Fruit fly (Drosophila melanogaster) whole organism, prepupa: ENCODE results near the gene CG18744.

ENCODE experiments used
- Blimp-1 ChIP-seq: fragments of 200-800 bp; sonication (Bioruptor generic); optimal IDR thresholded peaks from 3 replicates; lab custom pipeline; 2017; ENCODE audit warnings: missing biosample characterization, missing genetic modification characterization, mild to moderate bottlenecking, moderate library complexity, missing genetic modification reagents
- CG10631 ChIP-seq: fragments of 200-800 bp; sonication (Bioruptor generic); optimal IDR thresholded peaks from 2 replicates; lab custom pipeline; 2016; ENCODE audit warnings: missing biosample characterization, missing genetic modification characterization
- CG10669 ChIP-seq: fragments of 200-800 bp; sonication (Bioruptor generic); optimal IDR thresholded peaks from 3 replicates; lab custom pipeline; 2018; ENCODE audit warnings: missing biosample characterization, mild to moderate bottlenecking, missing genetic modification characterization, moderate library complexity
- CG11294 ChIP-seq: fragments of 200-800 bp; sonication (Bioruptor generic); IDR thresholded peaks from 2 replicates; pipeline ENCODE4 v1.3.6; 2022; ENCODE audit warnings: missing biosample characterization, missing genetic modification characterization
- CG11762 ChIP-seq: fragments of 200-800 bp; sonication (Bioruptor generic); optimal IDR thresholded peaks from 3 replicates; lab custom pipeline; 2016; ENCODE audit warnings: missing biosample characterization, missing genetic modification characterization; ENCODE audit not compliant: insufficient read depth
- CG15336 ChIP-seq: fragments of 200-800 bp; sonication (Bioruptor generic); IDR thresholded peaks from 2 replicates; pipeline ENCODE4 v1.3.6; 2022; ENCODE audit warnings: missing biosample characterization, missing genetic modification characterization
- CG16779 ChIP-seq: fragments of 200-800 bp; sonication (Bioruptor generic); optimal IDR thresholded peaks from 3 replicates; lab custom pipeline; 2017; ENCODE audit warnings: missing biosample characterization, mild to moderate bottlenecking, missing genetic modification characterization
- CG31627 ChIP-seq: fragments of 200-800 bp; sonication (Bioruptor generic); optimal IDR thresholded peaks from 3 replicates; lab custom pipeline; 2016; ENCODE audit warnings: missing biosample characterization, missing genetic modification characterization
- CG32006 ChIP-seq: fragments of 200-800 bp; sonication (Bioruptor generic); optimal IDR thresholded peaks from 3 replicates; lab custom pipeline; 2017; ENCODE audit warnings: missing biosample characterization, mild to moderate bottlenecking, missing genetic modification characterization
- CG3919 ChIP-seq: fragments of 200-800 bp; sonication (Bioruptor generic); optimal IDR thresholded peaks from 3 replicates; lab custom pipeline; 2016; ENCODE audit warnings: missing biosample characterization, missing genetic modification characterization
- CG6163 ChIP-seq: fragments of 200-800 bp; sonication (Bioruptor generic); IDR thresholded peaks from 3 replicates; pipeline ENCODE4 v1.3.6; 2022; ENCODE audit warnings: missing biosample characterization, missing genetic modification characterization
- CG6276 ChIP-seq: fragments of 200-800 bp; sonication (Bioruptor generic); optimal IDR thresholded peaks from 2 replicates; lab custom pipeline; 2017; ENCODE audit warnings: missing biosample characterization, mild to moderate bottlenecking, missing genetic modification characterization
- CG6792 ChIP-seq: fragments of 200-800 bp; sonication (Bioruptor generic); optimal IDR thresholded peaks from 3 replicates; lab custom pipeline; 2016; ENCODE audit warnings: missing biosample characterization, missing genetic modification characterization
- CG6808 ChIP-seq: fragments of 200-800 bp; sonication (Bioruptor generic); optimal IDR thresholded peaks from 3 replicates; lab custom pipeline; 2017; ENCODE audit warnings: missing biosample characterization, missing genetic modification characterization, mild to moderate bottlenecking, moderate library complexity, missing genetic modification reagents
- CG6854 ChIP-seq: fragments of 200-800 bp; sonication (Bioruptor generic); optimal IDR thresholded peaks from 2 replicates; lab custom pipeline; 2017; ENCODE audit warnings: missing biosample characterization, mild to moderate bottlenecking, missing genetic modification characterization
- CG7368 ChIP-seq: fragments of 200-800 bp; sonication (Bioruptor generic); optimal IDR thresholded peaks from 3 replicates; lab custom pipeline; 2016; ENCODE audit warnings: missing biosample characterization, missing genetic modification characterization
- CG8119 ChIP-seq: fragments of 200-800 bp; sonication (Bioruptor generic); IDR thresholded peaks from 3 replicates; pipeline ENCODE4 v1.3.6; 2022; ENCODE audit warnings: missing biosample characterization, missing genetic modification characterization
- CG8632 ChIP-seq: fragments of 200-800 bp; sonication (Bioruptor generic); optimal IDR thresholded peaks from 3 replicates; lab custom pipeline; 2016; ENCODE audit warnings: missing biosample characterization, missing genetic modification characterization
- Eip75B ChIP-seq: fragments of 200-800 bp; sonication (Bioruptor generic); optimal IDR thresholded peaks from 3 replicates; lab custom pipeline; 2016; ENCODE audit warnings: missing biosample characterization, missing genetic modification characterization
- Eip93F ChIP-seq: fragments of 200-800 bp; sonication (Bioruptor generic); optimal IDR thresholded peaks from 2 replicates; lab custom pipeline; 2016; ENCODE audit warnings: missing biosample characterization, mild to moderate bottlenecking, missing genetic modification characterization
- Ets96B ChIP-seq: fragments of 200-800 bp; optimal IDR thresholded peaks from 2 replicates; lab custom pipeline; 2019; ENCODE audit warnings: missing biosample characterization, mild to moderate bottlenecking, missing genetic modification characterization, moderate library complexity
- Gug ChIP-seq: fragments of 200-800 bp; sonication (Bioruptor generic); IDR thresholded peaks from 2 replicates; pipeline ENCODE4 v1.3.6; 2022; ENCODE audit warnings: missing biosample characterization, missing genetic modification characterization
- Hr39 ChIP-seq: fragments of 200-800 bp; sonication (Bioruptor generic); optimal IDR thresholded peaks from 2 replicates; lab custom pipeline; 2016; ENCODE audit warnings: missing biosample characterization, missing genetic modification characterization
- Lpt ChIP-seq: fragments of 200-800 bp; sonication (Bioruptor generic); optimal IDR thresholded peaks from 3 replicates; lab custom pipeline; 2016; ENCODE audit warnings: missing biosample characterization, missing genetic modification characterization
- Met ChIP-seq: fragments of 200-800 bp; sonication (Bioruptor generic); optimal IDR thresholded peaks from 3 replicates; lab custom pipeline; 2016; ENCODE audit warnings: missing biosample characterization, missing genetic modification characterization
- OdsH ChIP-seq: fragments of 200-800 bp; sonication (Bioruptor generic); optimal IDR thresholded peaks from 3 replicates; lab custom pipeline; 2016; ENCODE audit warnings: missing biosample characterization, missing genetic modification characterization
- Smox ChIP-seq: fragments of 200-800 bp; sonication (Bioruptor generic); optimal IDR thresholded peaks from 3 replicates; lab custom pipeline; 2016; ENCODE audit warnings: missing biosample characterization, missing genetic modification characterization
- Sox15 ChIP-seq: fragments of 200-800 bp; sonication (Bioruptor generic); optimal IDR thresholded peaks from 3 replicates; lab custom pipeline; 2016; ENCODE audit warnings: missing biosample characterization, missing genetic modification characterization
- achi ChIP-seq: fragments of 200-800 bp; sonication (Bioruptor generic); optimal IDR thresholded peaks from 3 replicates; lab custom pipeline; 2016; ENCODE audit warnings: missing biosample characterization, missing genetic modification characterization
- acj6 ChIP-seq: fragments of 200-800 bp; sonication (Bioruptor generic); optimal IDR thresholded peaks from 3 replicates; lab custom pipeline; 2016; ENCODE audit warnings: missing biosample characterization, missing genetic modification characterization
- dac ChIP-seq: fragments of 200-800 bp; sonication (Bioruptor generic); optimal IDR thresholded peaks from 2 replicates; lab custom pipeline; 2017; ENCODE audit warnings: missing biosample characterization, mild to moderate bottlenecking, missing genetic modification characterization
- eg ChIP-seq: fragments of 200-800 bp; sonication (Bioruptor generic); IDR thresholded peaks from 3 replicates; pipeline ENCODE4 v1.3.6; 2022; ENCODE audit warnings: missing biosample characterization, missing genetic modification characterization
- fd59A ChIP-seq: fragments of 200-800 bp; sonication (Bioruptor generic); optimal IDR thresholded peaks from 2 replicates; lab custom pipeline; 2017; ENCODE audit warnings: missing biosample characterization, mild to moderate bottlenecking, missing genetic modification characterization, missing genetic modification reagents
- fd85E ChIP-seq: fragments of 200-800 bp; sonication (Bioruptor generic); optimal IDR thresholded peaks from 3 replicates; lab custom pipeline; 2016; ENCODE audit warnings: missing biosample characterization, missing genetic modification characterization
- fkh ChIP-seq: fragments of 200-800 bp; sonication (Bioruptor generic); optimal IDR thresholded peaks from 3 replicates; lab custom pipeline; 2017; ENCODE audit warnings: missing biosample characterization, mild to moderate bottlenecking, missing genetic modification characterization, moderate library complexity
- net ChIP-seq: fragments of 200-800 bp; sonication (Bioruptor generic); optimal IDR thresholded peaks from 3 replicates; lab custom pipeline; 2016; ENCODE audit warnings: missing biosample characterization, missing genetic modification characterization
- pdm3 ChIP-seq: fragments of 200-800 bp; sonication (Bioruptor generic); optimal IDR thresholded peaks from 3 replicates; lab custom pipeline; 2016; ENCODE audit warnings: missing biosample characterization, missing genetic modification characterization
- salr ChIP-seq, 2 experiments: fragments of 200-800 bp; sonication (Bioruptor generic); optimal IDR thresholded peaks; 3 replicates each; lab custom pipeline; 2016 to 2018; ENCODE audit warnings: missing biosample characterization in 2 of 2, missing genetic modification characterization in 2 of 2, mild to moderate bottlenecking in 1 of 2
- ss ChIP-seq, 2 experiments: fragments of 200-800 bp; sonication (Bioruptor generic); optimal IDR thresholded peaks; 2 replicates in 1 of 2; 3 replicates in 1 of 2; lab custom pipeline; 2017 to 2018; ENCODE audit warnings: mild to moderate bottlenecking in 2 of 2, missing biosample characterization in 2 of 2, missing genetic modification characterization in 2 of 2, moderate library complexity in 1 of 2
- svp ChIP-seq: fragments of 200-800 bp; sonication (Bioruptor generic); peaks from one replicate; lab custom pipeline; 2016; ENCODE audit warnings: missing biosample characterization, missing genetic modification characterization
- topi ChIP-seq: fragments of 200-800 bp; sonication (Bioruptor generic); optimal IDR thresholded peaks from 3 replicates; lab custom pipeline; 2016; ENCODE audit warnings: missing biosample characterization, missing genetic modification characterization
- vri ChIP-seq: fragments of 200-800 bp; sonication (Bioruptor generic); optimal IDR thresholded peaks from 3 replicates; lab custom pipeline; 2016; ENCODE audit warnings: missing biosample characterization, mild to moderate bottlenecking, missing genetic modification characterization

The CG18744 gene

dm6 chr3R:7813981-7814529 lies 15.5 kb upstream of the CG18744 start, which contains the start of gene CG34384 (continued):
- no peak for TF ChIP-seq CG6854 (GFP tag; lab: Kevin White, UChicago)
- no peak for TF ChIP-seq fd85E
- TF ChIP-seq ss (GFP tag; optimal IDR thresholded peaks at IDR 0.05; lab: Kevin White, UChicago): peak; percentile 18 to 58
- peak; percentile 42 for TF ChIP-seq topi
- peak; percentile 57 for TF ChIP-seq CG32006 (GFP tag; lab: Kevin White, UChicago)
- TF ChIP-seq CG10669 (GFP tag; lab: Kevin White, UChicago): peak; percentile 40
- peak in 1 of 2 experiments; percentile 18 for TF ChIP-seq salr (GFP tag; optimal IDR thresholded peaks at IDR 0.05; lab: Kevin White, UChicago)
- peak; percentile 41 for TF ChIP-seq pdm3
- peak; percentile 48 for TF ChIP-seq Met (GFP tag; lab: Kevin White, UChicago)
- no peak for TF ChIP-seq CG6276 (GFP tag; lab: Kevin White, UChicago)
- no peak for TF ChIP-seq Sox15 (GFP tag; lab: Kevin White, UChicago)
- TF ChIP-seq Eip93F: no peak
- TF ChIP-seq net (GFP tag; lab: Kevin White, UChicago): no peak
- no peak for TF ChIP-seq CG8119 (GFP tag; lab: Robert Waterston, UW)
- TF ChIP-seq OdsH (GFP tag; lab: Kevin White, UChicago): peak; percentile 39
- TF ChIP-seq CG16779 (tag; lab: Kevin White, UChicago): no peak

DNA sequence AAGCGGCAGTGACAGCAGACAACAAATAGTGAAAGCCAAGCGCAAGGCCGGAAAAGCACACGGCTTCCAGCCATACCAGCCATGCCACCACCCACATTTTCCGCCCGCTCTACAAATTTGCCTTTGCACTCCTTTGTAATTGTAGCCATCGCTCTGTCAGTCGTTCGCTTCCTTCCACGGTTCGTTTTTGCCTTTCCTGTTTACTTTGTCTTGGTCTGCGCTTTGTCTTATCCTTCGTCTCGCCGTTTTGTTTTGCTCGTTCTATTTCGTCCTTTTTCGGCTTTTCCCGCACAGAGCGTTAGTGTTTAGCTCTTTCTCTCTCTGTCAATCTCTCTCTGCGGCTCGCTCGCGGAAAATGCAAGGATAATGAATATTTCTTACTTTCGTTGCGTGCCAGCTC lies 14.9 kb upstream of the CG18744 start:
- no peak for TF ChIP-seq CG16779 (tag; lab: Kevin White, UChicago)
- TF ChIP-seq CG8632 (GFP tag; lab: Kevin White, UChicago): no peak
- no peak for TF ChIP-seq fd85E
- TF ChIP-seq Gug (GFP tag; lab: Robert Waterston, UW): no peak
- no peak for TF ChIP-seq achi (GFP tag; lab: Kevin White, UChicago)
- TF ChIP-seq acj6 (GFP tag; lab: Kevin White, UChicago): no peak

DNA sequence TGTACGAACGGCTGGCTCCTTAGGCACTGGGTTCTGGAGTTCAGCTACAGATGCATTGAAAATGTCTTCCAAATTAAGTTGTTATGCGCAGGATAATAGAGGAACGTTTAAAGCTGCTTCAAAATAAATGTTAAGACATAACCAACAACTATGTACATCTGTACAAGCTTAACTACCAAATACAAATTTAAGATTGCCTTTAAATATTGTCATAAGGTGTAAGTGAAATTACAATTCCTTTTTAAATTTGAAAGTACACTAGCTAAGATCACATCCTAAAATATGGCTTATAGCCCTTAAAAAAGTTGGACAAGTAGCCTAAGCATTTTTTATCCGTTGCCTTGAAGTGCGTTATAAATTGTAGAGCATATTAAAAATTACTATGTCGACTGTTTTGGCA lies 12.9 kb upstream of the CG18744 start, which contains the start of gene CG31473:
CG31473 (plus strand) TSS at position 301 of the 400 bp plus-strand sequence.
- no peak for TF ChIP-seq CG31627
- TF ChIP-seq fd59A: no peak
- TF ChIP-seq CG11294 (GFP tag; lab: Robert Waterston, UW): no peak
- TF ChIP-seq Hr39 (GFP tag; lab: Kevin White, UChicago): no peak
- no peak for TF ChIP-seq OdsH (GFP tag; lab: Kevin White, UChicago)
- TF ChIP-seq dac (GFP tag; lab: Kevin White, UChicago): no peak
- no peak for TF ChIP-seq Blimp-1 (GFP tag; lab: Kevin White, UChicago)
- no peak for TF ChIP-seq CG6276 (GFP tag; lab: Kevin White, UChicago)
- no peak for TF ChIP-seq fkh
- no peak for TF ChIP-seq eg (GFP tag; lab: Robert Waterston, UW)
- no peak for TF ChIP-seq CG6808 (GFP tag; lab: Kevin White, UChicago)
- no peak for TF ChIP-seq net (GFP tag; lab: Kevin White, UChicago)

dm6 chr3R:7809662-7810621 lies 11.4 kb upstream of the CG18744 start, which contains the start of the genes CG2993 and sgll:
Gene CG2993 (minus strand): TSS chr3R:7810014.
Gene sgll (plus strand): TSS chr3R:7810532.
- TF ChIP-seq CG3919 (GFP tag; lab: Kevin White, UChicago) (peak; percentile 85), achi (GFP tag; lab: Kevin White, UChicago) (peak; percentile 57), Ets96B (tag; lab: Kevin White, UChicago) (no peak), vri (peak; percentile 64), svp (peak; percentile 87), CG32006 (GFP tag; lab: Kevin White, UChicago) (peak; percentile 59), CG7368 (GFP tag; lab: Kevin White, UChicago) (peak; percentile 63), CG6163 (GFP tag; lab: Robert Waterston, UW) (peak; percentile 59; the same call in 1 of the 3 replicates), Eip75B (peak; percentile 49), pdm3 (peak; percentile 85), Sox15 (GFP tag; lab: Kevin White, UChicago) (peak; percentile 80), Lpt (GFP tag; lab: Kevin White, UChicago) (peak; percentile 41), Eip93F (no peak), CG11762 (peak; percentile 29), eg (GFP tag; lab: Robert Waterston, UW) (peak; percentile 56; the same call in 2 of the 3 replicates), CG10631 (peak; percentile 73), CG15336 (GFP tag; lab: Robert Waterston, UW) (no peak), fd85E (peak; percentile 20), CG6854 (GFP tag; lab: Kevin White, UChicago) (no peak), CG31627 (peak; percentile 97), CG6792 (peak; percentile 75), Smox (GFP tag; lab: Kevin White, UChicago) (peak; percentile 79)
